Fruit fly (Drosophila melanogaster) whole organism, embryonic: ENCODE data around the gene se.

Experiments used
- Bgb ChIP-seq: fragments of 200-800 bp; sonication (Bioruptor generic); IDR thresholded peaks from 2 replicates; pipeline ENCODE4 v1.3.6; 2022; ENCODE audit warnings: missing biosample characterization, missing genetic modification characterization; ENCODE audit not compliant: partially characterized antibody
- CG10267 ChIP-seq: fragments of 200-800 bp; sonication (Bioruptor generic); optimal IDR thresholded peaks from 2 replicates; lab custom pipeline; 2018; ENCODE audit warnings: missing biosample characterization, mild to moderate bottlenecking, missing genetic modification characterization, moderate library complexity
- CG10431 ChIP-seq: fragments of 200-800 bp; sonication (Bioruptor generic); optimal IDR thresholded peaks from 3 replicates; lab custom pipeline; 2018; ENCODE audit warnings: missing biosample characterization, mild to moderate bottlenecking, missing genetic modification characterization
- CG11695 ChIP-seq: fragments of 200-800 bp; sonication (Bioruptor generic); IDR thresholded peaks from 3 replicates; pipeline ENCODE4 v1.3.6; 2022; ENCODE audit warnings: missing biosample characterization, missing genetic modification characterization
- CG12659 ChIP-seq: fragments of 200-800 bp; sonication (Bioruptor generic); optimal IDR thresholded peaks from 3 replicates; lab custom pipeline; 2017; ENCODE audit warnings: mild to moderate bottlenecking, missing biosample characterization, missing genetic modification reagents, missing genetic modification characterization
- CG13424 ChIP-seq: fragments of 200-800 bp; sonication (Bioruptor generic); optimal IDR thresholded peaks from 2 replicates; lab custom pipeline; 2019; ENCODE audit warnings: missing biosample characterization, mild to moderate bottlenecking, missing genetic modification characterization, moderate library complexity
- CG13894 ChIP-seq: fragments of 200-800 bp; sonication (Bioruptor generic); optimal IDR thresholded peaks from 3 replicates; lab custom pipeline; 2018; ENCODE audit warnings: missing biosample characterization, mild to moderate bottlenecking, missing genetic modification characterization, moderate library complexity
- CG14050 ChIP-seq: fragments of 200-800 bp; sonication (Bioruptor generic); IDR thresholded peaks from 3 replicates; pipeline ENCODE4 v1.3.6; 2022; ENCODE audit warnings: missing biosample characterization, missing genetic modification characterization
- CG17328 ChIP-seq: fragments of 200-800 bp; sonication (Bioruptor generic); IDR thresholded peaks from 2 replicates; pipeline ENCODE4 v1.3.6; 2022; ENCODE audit warnings: missing biosample characterization, missing genetic modification characterization
- CG2712 ChIP-seq: fragments of 200-800 bp; optimal IDR thresholded peaks from 3 replicates; lab custom pipeline; 2019; ENCODE audit warnings: missing biosample characterization, mild to moderate bottlenecking, missing genetic modification characterization, moderate library complexity
- CG32772 ChIP-seq: fragments of 200-800 bp; sonication (Bioruptor generic); IDR thresholded peaks from 2 replicates; pipeline ENCODE4 v1.3.6; 2022; ENCODE audit warnings: missing biosample characterization, missing genetic modification characterization
- CG33557 ChIP-seq: fragments of 200-800 bp; sonication (Bioruptor generic); optimal IDR thresholded peaks from 2 replicates; lab custom pipeline; 2019; ENCODE audit warnings: missing biosample characterization, mild to moderate bottlenecking, missing genetic modification characterization, moderate library complexity
- CG34224 ChIP-seq: fragments of 200-800 bp; sonication (Bioruptor generic); IDR thresholded peaks from 3 replicates; pipeline ENCODE4 v1.3.6; 2022; ENCODE audit warnings: missing biosample characterization, missing genetic modification characterization; ENCODE audit not compliant: partially characterized antibody
- CG34422 ChIP-seq: fragments of 200-800 bp; sonication (Bioruptor generic); IDR thresholded peaks from 3 replicates; pipeline ENCODE4 v1.3.6; 2022; ENCODE audit warnings: missing biosample characterization, missing genetic modification characterization
- CG3726 ChIP-seq: fragments of 200-800 bp; sonication (Bioruptor generic); IDR thresholded peaks from 3 replicates; pipeline ENCODE4, ENCODE4 v1.3.6; 2022; ENCODE audit warnings: missing biosample characterization, missing genetic modification characterization
- CG4328 ChIP-seq: fragments of 200-800 bp; sonication (Bioruptor generic); optimal IDR thresholded peaks from 3 replicates; lab custom pipeline; 2017; ENCODE audit warnings: missing biosample characterization, missing genetic modification reagents, missing genetic modification characterization
- CG6683 ChIP-seq: fragments of 200-800 bp; sonication (Bioruptor generic); optimal IDR thresholded peaks from 2 replicates; lab custom pipeline; 2017; ENCODE audit warnings: missing biosample characterization, mild to moderate bottlenecking, missing genetic modification characterization, missing genetic modification reagents
- CG8924 ChIP-seq: fragments of 200-800 bp; optimal IDR thresholded peaks from 3 replicates; lab custom pipeline; 2019; ENCODE audit warnings: missing biosample characterization, mild to moderate bottlenecking, missing genetic modification characterization, moderate library complexity
- CG9609 ChIP-seq: fragments of 200-800 bp; sonication (Bioruptor generic); optimal IDR thresholded peaks from 3 replicates; lab custom pipeline; 2016; ENCODE audit warnings: missing biosample characterization, missing genetic modification characterization
- CG9727 ChIP-seq: fragments of 200-800 bp; sonication (Bioruptor generic); optimal IDR thresholded peaks from 3 replicates; lab custom pipeline; 2017; ENCODE audit warnings: missing biosample characterization, mild to moderate bottlenecking, missing genetic modification characterization
- D ChIP-seq, 2 experiments: fragments of 200-800 bp in 1 of 2; fragments of >200 bp in 1 of 2; sonication (Bioruptor generic) in 1 of 2; optimal IDR thresholded peaks; 2 replicates in 1 of 2; 3 replicates in 1 of 2; lab custom pipeline; 2017; ENCODE audit warnings: mild to moderate bottlenecking in 1 of 2, missing biosample characterization in 1 of 2, missing genetic modification characterization in 1 of 2, missing genetic modification reagents in 1 of 2
- Dbx ChIP-seq: fragments of 200-800 bp; sonication (Bioruptor generic); IDR thresholded peaks from 3 replicates; pipeline ENCODE4 v1.3.6; 2022; ENCODE audit warnings: missing biosample characterization, missing genetic modification characterization
- Dref ChIP-seq: fragments of 200-800 bp; sonication (Bioruptor generic); IDR thresholded peaks from 2 replicates; pipeline ENCODE4 v1.3.6; 2022; ENCODE audit warnings: missing biosample characterization, missing genetic modification characterization
- ERR ChIP-seq: fragments of 200-800 bp; sonication (Bioruptor generic); optimal IDR thresholded peaks from 2 replicates; lab custom pipeline; 2016; ENCODE audit warnings: missing biosample characterization, missing genetic modification characterization
- Gsc ChIP-seq: fragments of 200-800 bp; sonication (Bioruptor generic); IDR thresholded peaks from 2 replicates; pipeline ENCODE4 v1.3.6; 2022; ENCODE audit warnings: missing biosample characterization, missing genetic modification characterization
- HLH54F ChIP-seq: fragments of 200-800 bp; sonication (Bioruptor generic); optimal IDR thresholded peaks from 3 replicates; lab custom pipeline; 2016; ENCODE audit warnings: missing biosample characterization, missing genetic modification characterization
- Hr39 ChIP-seq: fragments of >200 bp; optimal IDR thresholded peaks from 2 replicates; lab custom pipeline; 2017
- Hsf ChIP-seq: fragments of 200-800 bp; sonication (Bioruptor generic); optimal IDR thresholded peaks from 3 replicates; lab custom pipeline; 2016; ENCODE audit warnings: missing biosample characterization, missing genetic modification characterization
- PHDP ChIP-seq: fragments of 200-800 bp; sonication (Bioruptor generic); optimal IDR thresholded peaks from 3 replicates; lab custom pipeline; 2018; ENCODE audit warnings: missing biosample characterization, mild to moderate bottlenecking, missing genetic modification characterization, moderate library complexity
- Poxn ChIP-seq: fragments of 200-800 bp; sonication (Bioruptor generic); IDR thresholded peaks from 2 replicates; pipeline ENCODE4 v1.3.6; 2022; ENCODE audit warnings: missing biosample characterization, missing genetic modification characterization
- Ravus ChIP-seq: fragments of 200-800 bp; sonication (Bioruptor generic); IDR thresholded peaks from 2 replicates; pipeline ENCODE4 v1.3.6; 2022; ENCODE audit warnings: missing biosample characterization, missing genetic modification characterization
- Ssrp ChIP-seq: fragments of 200-800 bp; sonication (Bioruptor generic); optimal IDR thresholded peaks from 2 replicates; lab custom pipeline; 2018; ENCODE audit warnings: missing biosample characterization, mild to moderate bottlenecking, missing genetic modification characterization, moderate library complexity
- amos ChIP-seq: fragments of 200-800 bp; sonication (Bioruptor generic); IDR thresholded peaks from 2 replicates; pipeline ENCODE4 v1.3.6; 2022; ENCODE audit warnings: missing biosample characterization, missing genetic modification characterization; ENCODE audit not compliant: partially characterized antibody
- bbx ChIP-seq: fragments of 200-800 bp; sonication (Bioruptor generic); IDR thresholded peaks from 2 replicates; pipeline ENCODE4 v1.3.6; 2022; ENCODE audit warnings: missing biosample characterization, missing genetic modification characterization; ENCODE audit not compliant: partially characterized antibody
- cg ChIP-seq: fragments of 200-800 bp; sonication (Bioruptor generic); optimal IDR thresholded peaks from 3 replicates; lab custom pipeline; 2019; ENCODE audit warnings: missing biosample characterization, mild to moderate bottlenecking, missing genetic modification characterization, moderate library complexity
- danr ChIP-seq: fragments of 200-800 bp; sonication (Bioruptor generic); IDR thresholded peaks from 2 replicates; pipeline ENCODE4 v1.3.6; 2022; ENCODE audit warnings: missing biosample characterization, missing genetic modification characterization
- exex ChIP-seq: fragments of 200-800 bp; sonication (Bioruptor generic); optimal IDR thresholded peaks from 4 replicates; lab custom pipeline; 2018; ENCODE audit warnings: missing biosample characterization, mild to moderate bottlenecking, missing genetic modification characterization, moderate library complexity
- grau ChIP-seq: fragments of 200-800 bp; optimal IDR thresholded peaks from 3 replicates; lab custom pipeline; 2019; ENCODE audit warnings: missing biosample characterization, mild to moderate bottlenecking, missing genetic modification characterization, moderate library complexity
- insv ChIP-seq, 2 experiments: fragments of 200-800 bp; sonication (Bioruptor generic); optimal IDR thresholded peaks; 3 replicates each; lab custom pipeline; 2016 to 2018; ENCODE audit warnings: missing biosample characterization in 2 of 2, missing genetic modification characterization in 2 of 2
- jumu ChIP-seq: fragments of 200-800 bp; sonication (Bioruptor generic); optimal IDR thresholded peaks from 3 replicates; lab custom pipeline; 2016; ENCODE audit warnings: missing biosample characterization, missing genetic modification characterization
- lilli ChIP-seq: fragments of 200-800 bp; sonication (Bioruptor generic); optimal IDR thresholded peaks from 3 replicates; lab custom pipeline; 2016; ENCODE audit warnings: missing biosample characterization, missing genetic modification characterization
- luna ChIP-seq: fragments of 200-800 bp; sonication (Bioruptor generic); optimal IDR thresholded peaks from 2 replicates; lab custom pipeline; 2016; ENCODE audit warnings: missing biosample characterization, missing genetic modification characterization
- oc ChIP-seq: fragments of 200-800 bp; sonication (Bioruptor generic); optimal IDR thresholded peaks from 2 replicates; lab custom pipeline; 2018; ENCODE audit warnings: missing biosample characterization, mild to moderate bottlenecking, missing genetic modification characterization, moderate library complexity
- pan ChIP-seq, 4 experiments: fragments of >200 bp in 3 of 4; fragments of 200-800 bp in 1 of 4; sonication (Bioruptor generic) in 1 of 4; optimal IDR thresholded peaks in 3 of 4; IDR thresholded peaks in 1 of 4; 2 replicates each; pipeline versions ENCODE4 v1.3.6 to Lab custom; 2017 to 2022; ENCODE audit warnings: missing biosample characterization in 2 of 4, missing genetic modification characterization in 2 of 4, mixed read lengths in 1 of 4
- sens ChIP-seq: fragments of 200-800 bp; sonication (Bioruptor generic); peaks from one replicate; lab custom pipeline; 2016; ENCODE audit warnings: missing biosample characterization, missing genetic modification characterization
- sens-2 ChIP-seq: fragments of 200-800 bp; sonication (Bioruptor generic); IDR thresholded peaks from 2 replicates; pipeline ENCODE4 v1.3.6; 2022; ENCODE audit warnings: missing biosample characterization, missing genetic modification characterization
- tin ChIP-seq: fragments of 200-800 bp; sonication (Bioruptor generic); optimal IDR thresholded peaks from 3 replicates; lab custom pipeline; 2016; ENCODE audit warnings: missing biosample characterization, missing genetic modification characterization
- ttk ChIP-seq: fragments of 200-800 bp; sonication (Bioruptor generic); IDR thresholded peaks from 2 replicates; pipeline ENCODE4 v2.1.2; 2022; ENCODE audit warnings: missing biosample characterization, missing genetic modification characterization
- usp ChIP-seq: fragments of >200 bp; optimal IDR thresholded peaks from 2 replicates; lab custom pipeline; 2017; ENCODE audit warnings: missing biosample characterization, missing genetic modification characterization

The se gene

dm6 chr3L:8546355-8546771, 26.0 kb downstream of the se start (continued):
- no peak for TF ChIP-seq CG4328 (GFP tag; lab: Kevin White, UChicago)
- no peak for TF ChIP-seq danr (GFP tag; lab: Robert Waterston, UW)
- peak; percentile 62; the same call in 1 of the 2 replicates for TF ChIP-seq bbx (GFP tag; lab: Robert Waterston, UW)
- no peak for TF ChIP-seq PHDP (tag; lab: Kevin White, UChicago)
- TF ChIP-seq HLH54F (GFP tag; lab: Kevin White, UChicago) = no peak
- TF ChIP-seq exex (tag; lab: Kevin White, UChicago) = no peak
- no peak for TF ChIP-seq CG32772 (GFP tag; lab: Robert Waterston, UW)
- no peak for TF ChIP-seq CG3726
- TF ChIP-seq oc (tag; lab: Kevin White, UChicago) = peak; percentile 56
- TF ChIP-seq insv (GFP tag; optimal IDR thresholded peaks at IDR 0.05; lab: Kevin White, UChicago) = no peak
- no peak for TF ChIP-seq CG12659 (GFP tag; lab: Kevin White, UChicago)
- no peak for TF ChIP-seq jumu (GFP tag; lab: Kevin White, UChicago)
- peak; percentile 14 for TF ChIP-seq CG2712
- no peak for TF ChIP-seq CG33557 (GFP tag; lab: Kevin White, UChicago)
- peak; percentile 36; the same call in 1 of the 3 replicates for TF ChIP-seq CG34422 (GFP tag; lab: Robert Waterston, UW)
- TF ChIP-seq Dref (GFP tag; lab: Robert Waterston, UW) = no peak
- no peak for TF ChIP-seq CG17328 (GFP tag; lab: Robert Waterston, UW)
- TF ChIP-seq Hr39 (lab: Kevin White, UChicago) = no peak
- TF ChIP-seq amos (GFP tag; lab: Robert Waterston, UW) = no peak; the same call in 1 of the 2 replicates
- TF ChIP-seq CG34224 (GFP tag; lab: Robert Waterston, UW) = peak; percentile 67

dm6 chr3L:8547104-8547523, 26.8 kb downstream of the se start:
- TF ChIP-seq CG9727 (GFP tag; lab: Kevin White, UChicago) = peak; percentile 90
- TF ChIP-seq usp = no peak
- TF ChIP-seq D (optimal IDR thresholded peaks at IDR 0.05; lab: Kevin White, UChicago) = no peak
- TF ChIP-seq D (GFP tag; optimal IDR thresholded peaks at IDR 0.05; lab: Kevin White, UChicago) = peak; percentile 71
- TF ChIP-seq Hsf (GFP tag; lab: Kevin White, UChicago) = peak; percentile 79
- peak; percentile 58 for TF ChIP-seq ERR (GFP tag; lab: Kevin White, UChicago)
- TF ChIP-seq Gsc (GFP tag; lab: Robert Waterston, UW) = no peak
- TF ChIP-seq Poxn (GFP tag; lab: Robert Waterston, UW) = peak; percentile 62
- peak; percentile 55 for TF ChIP-seq CG6683 (GFP tag; lab: Kevin White, UChicago)
- TF ChIP-seq Ssrp (tag; lab: Kevin White, UChicago) = peak; percentile 88
- peak; percentile 78 for TF ChIP-seq ttk (GFP tag; lab: Robert Waterston, UW)
- peak; percentile 73 for TF ChIP-seq CG13894 (tag; lab: Kevin White, UChicago)
- peak; percentile 61; the same call in 2 of the 3 replicates for TF ChIP-seq CG14050 (GFP tag; lab: Robert Waterston, UW)
- no peak for TF ChIP-seq CG10431
- peak; percentile 89 for TF ChIP-seq CG11695 (GFP tag; lab: Robert Waterston, UW)
- peak; percentile 88 for TF ChIP-seq lilli
- TF ChIP-seq sens-2 (GFP tag; lab: Robert Waterston, UW) = 0 out of 2 replicates have a peak, but pooled peaks have one; percentile 36
- TF ChIP-seq sens (GFP tag; lab: Kevin White, UChicago) = peak; percentile 94
- peak; percentile 39 for TF ChIP-seq CG9609 (GFP tag; lab: Kevin White, UChicago)
- no peak for TF ChIP-seq cg (GFP tag; lab: Kevin White, UChicago)
- peak; percentile 81 for TF ChIP-seq tin (GFP tag; lab: Kevin White, UChicago)
- peak; percentile 87 for TF ChIP-seq Dbx (GFP tag; lab: Robert Waterston, UW)
- TF ChIP-seq CG10267 (tag; lab: Kevin White, UChicago) = peak; percentile 80
- no peak for TF ChIP-seq Bgb
- peak; percentile 46 for TF ChIP-seq luna (GFP tag; lab: Kevin White, UChicago)
- no peak; the same call in 1 of the 2 replicates for TF ChIP-seq Ravus (GFP tag; lab: Robert Waterston, UW)
- no peak for TF ChIP-seq pan (optimal IDR thresholded peaks at IDR 0.05; lab: Kevin White, UChicago)
- peak in 1 of 2 experiments; percentile 87 for TF ChIP-seq pan (GFP tag; optimal IDR thresholded peaks at IDR 0.05 in 1 of 2, IDR thresholded peaks at IDR 0.05 in 1 of 2)
- TF ChIP-seq grau (tag; lab: Kevin White, UChicago) = peak; percentile 91
- TF ChIP-seq CG8924 (tag; lab: Kevin White, UChicago) = peak; percentile 90
- TF ChIP-seq CG13424 (tag; lab: Kevin White, UChicago) = peak; percentile 90
